Fruit fly (Drosophila melanogaster) whole organism: Measurements from ENCODE around the gene CG32642.

ENCODE experiments used
- CG8478 ChIP-seq: fragments of >200 bp; optimal IDR thresholded peaks from 2 replicates; lab custom pipeline; 2018; ENCODE audit warnings: inconsistent platforms
- Dll ChIP-seq: fragments of >200 bp; optimal IDR thresholded peaks from 2 replicates; lab custom pipeline; 2017
- psq ChIP-seq: fragments of >200 bp; optimal IDR thresholded peaks from 2 replicates; lab custom pipeline; 2017
- usp ChIP-seq: fragments of >200 bp; optimal IDR thresholded peaks from 2 replicates; lab custom pipeline; 2017; ENCODE audit warnings: missing biosample characterization, missing genetic modification characterization, mixed read lengths

DNA sequence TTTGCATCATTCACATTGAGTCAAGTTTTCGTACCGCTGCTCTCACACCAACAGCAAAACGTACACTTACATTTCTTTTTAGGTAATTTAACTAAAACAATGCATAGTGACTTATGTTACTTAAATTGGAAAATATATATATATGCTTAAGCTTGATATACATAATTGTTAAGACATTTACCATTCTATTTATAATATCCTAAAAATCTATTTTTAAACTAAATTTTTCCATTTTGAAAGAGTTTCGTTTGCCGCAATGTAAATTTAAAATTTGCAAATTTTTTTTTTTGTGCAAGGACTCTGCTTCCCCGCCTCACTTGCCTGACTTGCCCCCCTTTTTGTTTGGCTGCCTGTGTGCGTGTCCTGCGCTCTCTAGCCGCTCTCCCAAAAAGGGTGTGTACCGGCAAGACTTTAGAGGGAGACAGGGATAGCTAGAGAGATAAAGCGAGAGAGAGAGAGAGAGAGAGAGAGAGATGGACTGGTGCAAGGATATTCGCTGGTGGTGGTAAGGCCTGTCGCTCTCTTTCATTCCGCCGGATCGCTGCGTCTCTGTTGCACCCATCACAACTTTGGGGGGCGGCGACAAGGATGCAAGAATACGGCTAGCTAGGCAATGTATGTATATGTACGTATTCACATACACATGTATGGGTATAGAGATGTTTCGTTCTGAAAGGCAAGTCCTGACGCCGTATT, 21.0 kb upstream of the CG32642 start:
- TF ChIP-seq usp (no peak), Dll (lab: Kevin White, UChicago) (no peak), CG8478 (lab: Kevin White, UChicago) (no peak), psq (lab: Kevin White, UChicago) (no peak)
